Fruit fly (Drosophila melanogaster) whole organism, embryonic: Measurements from ENCODE around the gene CG2145.

Experiments used
- Asciz ChIP-seq: fragments of 200-800 bp; sonication (Bioruptor generic); optimal IDR thresholded peaks from 2 replicates; lab custom pipeline; 2017; ENCODE audit warnings: missing biosample characterization, mild to moderate bottlenecking, missing genetic modification characterization, missing genetic modification reagents
- CG10654 ChIP-seq: fragments of 200-800 bp; sonication (Bioruptor generic); optimal IDR thresholded peaks from 2 replicates; lab custom pipeline; 2016; ENCODE audit warnings: missing biosample characterization, missing genetic modification characterization
- CG11398 ChIP-seq: fragments of 200-800 bp; sonication (Bioruptor generic); optimal IDR thresholded peaks from 2 replicates; lab custom pipeline; 2016; ENCODE audit warnings: missing biosample characterization, missing genetic modification characterization
- CG11456 ChIP-seq: fragments of 200-800 bp; sonication (Bioruptor generic); IDR thresholded peaks from 3 replicates; pipeline ENCODE4 v1.3.6; 2022; ENCODE audit warnings: missing biosample characterization, missing genetic modification characterization
- CG12391 ChIP-seq: fragments of 200-800 bp; sonication (Bioruptor generic); optimal IDR thresholded peaks from 3 replicates; lab custom pipeline; 2018; ENCODE audit warnings: missing biosample characterization, mild to moderate bottlenecking, missing genetic modification characterization, moderate library complexity
- CG15479 ChIP-seq: fragments of 200-800 bp; sonication (Bioruptor generic); optimal IDR thresholded peaks from 3 replicates; lab custom pipeline; 2019; ENCODE audit warnings: missing biosample characterization, mild to moderate bottlenecking, missing genetic modification characterization, moderate library complexity
- CG15514 ChIP-seq: fragments of 200-800 bp; sonication (Bioruptor generic); optimal IDR thresholded peaks from 3 replicates; lab custom pipeline; 2017; ENCODE audit warnings: missing biosample characterization, missing genetic modification characterization, mild to moderate bottlenecking, moderate library complexity, missing genetic modification reagents
- CG1602 ChIP-seq: fragments of 200-800 bp; sonication (Bioruptor generic); optimal IDR thresholded peaks from 3 replicates; lab custom pipeline; 2016; ENCODE audit warnings: missing biosample characterization, missing genetic modification characterization
- CG18599 ChIP-seq: fragments of 200-800 bp; sonication (Bioruptor generic); optimal IDR thresholded peaks from 3 replicates; lab custom pipeline; 2017; ENCODE audit warnings: missing biosample characterization, missing genetic modification characterization, mild to moderate bottlenecking, moderate library complexity, missing genetic modification reagents
- CG31365 ChIP-seq: fragments of 200-800 bp; sonication (Bioruptor generic); optimal IDR thresholded peaks from 2 replicates; lab custom pipeline; 2018; ENCODE audit warnings: missing biosample characterization, mild to moderate bottlenecking, missing genetic modification characterization
- CG33213 ChIP-seq: fragments of 200-800 bp; sonication (Bioruptor generic); optimal IDR thresholded peaks from 3 replicates; lab custom pipeline; 2016; ENCODE audit warnings: missing biosample characterization, missing genetic modification characterization
- CG6791 ChIP-seq: fragments of 200-800 bp; sonication (Bioruptor generic); IDR thresholded peaks from 3 replicates; pipeline ENCODE4 v1.3.6; 2022; ENCODE audit warnings: missing biosample characterization, missing genetic modification characterization; ENCODE audit not compliant: partially characterized antibody
- CG7987 ChIP-seq: fragments of 200-800 bp; sonication (Bioruptor generic); optimal IDR thresholded peaks from 2 replicates; lab custom pipeline; 2018; ENCODE audit warnings: missing biosample characterization, mild to moderate bottlenecking, missing genetic modification characterization, moderate library complexity
- Chrac-16 ChIP-seq: fragments of 200-800 bp; sonication (Bioruptor generic); optimal IDR thresholded peaks from 3 replicates; lab custom pipeline; 2016; ENCODE audit warnings: missing biosample characterization, missing genetic modification characterization
- Dip2 ChIP-seq: fragments of 200-800 bp; sonication (Bioruptor generic); IDR thresholded peaks from 2 replicates; pipeline ENCODE4 v1.3.6; 2022; ENCODE audit warnings: missing biosample characterization, missing genetic modification characterization
- Dref ChIP-seq: fragments of 200-800 bp; sonication (Bioruptor generic); IDR thresholded peaks from 2 replicates; pipeline ENCODE4 v1.3.6; 2022; ENCODE audit warnings: missing biosample characterization, missing genetic modification characterization
- HLH4C ChIP-seq: fragments of 200-800 bp; sonication (Bioruptor generic); IDR thresholded peaks from 3 replicates; pipeline ENCODE4 v1.3.6; 2022; ENCODE audit warnings: missing biosample characterization, missing genetic modification characterization; ENCODE audit not compliant: partially characterized antibody
- Hmx ChIP-seq: fragments of 200-800 bp; sonication (Bioruptor generic); optimal IDR thresholded peaks from 2 replicates; lab custom pipeline; 2016; ENCODE audit warnings: missing biosample characterization, missing genetic modification characterization
- Hr3 ChIP-seq: fragments of 200-800 bp; sonication (Bioruptor generic); optimal IDR thresholded peaks from 3 replicates; lab custom pipeline; 2016; ENCODE audit warnings: missing biosample characterization, missing genetic modification characterization
- Jarid2 ChIP-seq: fragments of 200-800 bp; sonication (Bioruptor generic); optimal IDR thresholded peaks from 3 replicates; lab custom pipeline; 2017; ENCODE audit warnings: mild to moderate bottlenecking, missing biosample characterization, missing genetic modification reagents, missing genetic modification characterization
- Kr ChIP-seq: fragments of 200-800 bp; sonication (Bioruptor generic); optimal IDR thresholded peaks from 2 replicates; lab custom pipeline; 2017; ENCODE audit warnings: missing biosample characterization, mild to moderate bottlenecking, missing genetic modification characterization
- Lim3 ChIP-seq: fragments of 200-800 bp; sonication (Bioruptor generic); IDR thresholded peaks from 2 replicates; pipeline ENCODE4 v1.3.6; 2022; ENCODE audit warnings: missing biosample characterization, missing genetic modification characterization
- Lpt ChIP-seq: fragments of >200 bp; optimal IDR thresholded peaks from 2 replicates; lab custom pipeline; 2018; ENCODE audit warnings: missing biosample characterization, missing genetic modification characterization
- MTF-1 ChIP-seq: fragments of 200-800 bp; sonication (Bioruptor generic); optimal IDR thresholded peaks from 2 replicates; lab custom pipeline; 2018; ENCODE audit warnings: missing biosample characterization, mild to moderate bottlenecking, missing genetic modification characterization, borderline replicate concordance
- Med ChIP-seq: fragments of 200-800 bp; sonication (Bioruptor generic); peaks from one replicate; lab custom pipeline; 2016; ENCODE audit warnings: missing biosample characterization, missing genetic modification characterization, mild to moderate bottlenecking, inconsistent platforms, moderate library complexity
- Mrtf ChIP-seq: fragments of 200-800 bp; sonication (Bioruptor generic); IDR thresholded peaks from 3 replicates; pipeline ENCODE4 v1.3.6; 2022; ENCODE audit warnings: missing biosample characterization, missing genetic modification characterization
- NC2α ChIP-seq: fragments of 200-800 bp; sonication (Bioruptor generic); optimal IDR thresholded peaks from 2 replicates; lab custom pipeline; 2016; ENCODE audit warnings: missing biosample characterization, missing genetic modification characterization
- Oaz ChIP-seq: fragments of 200-800 bp; sonication (Bioruptor generic); IDR thresholded peaks from 2 replicates; pipeline ENCODE4 v1.3.6; 2022; ENCODE audit warnings: missing biosample characterization, missing genetic modification characterization
- Ravus ChIP-seq: fragments of 200-800 bp; sonication (Bioruptor generic); IDR thresholded peaks from 2 replicates; pipeline ENCODE4 v1.3.6; 2022; ENCODE audit warnings: missing biosample characterization, missing genetic modification characterization
- Side ChIP-seq: fragments of 200-800 bp; sonication (Bioruptor generic); optimal IDR thresholded peaks from 2 replicates; lab custom pipeline; 2016; ENCODE audit warnings: missing biosample characterization, missing genetic modification characterization
- Vsx1 ChIP-seq: fragments of 200-800 bp; sonication (Bioruptor generic); optimal IDR thresholded peaks from 2 replicates; lab custom pipeline; 2017; ENCODE audit warnings: missing biosample characterization, mild to moderate bottlenecking, missing genetic modification characterization, missing genetic modification reagents
- ase ChIP-seq: fragments of 200-800 bp; sonication (Bioruptor generic); IDR thresholded peaks from 3 replicates; pipeline ENCODE4 v1.3.6; 2022; ENCODE audit warnings: missing biosample characterization, missing genetic modification characterization
- ato ChIP-seq: fragments of 200-800 bp; sonication (Bioruptor generic); IDR thresholded peaks from 2 replicates; pipeline ENCODE4 v1.3.6; 2022; ENCODE audit warnings: missing biosample characterization, missing genetic modification characterization; ENCODE audit not compliant: partially characterized antibody
- br ChIP-seq: fragments of >200 bp; optimal IDR thresholded peaks from 2 replicates; lab custom pipeline; 2017
- chif ChIP-seq, 2 experiments: fragments of 200-800 bp; sonication (Bioruptor generic); optimal IDR thresholded peaks; 3 replicates each; lab custom pipeline; 2016; ENCODE audit warnings: missing biosample characterization in 2 of 2, missing genetic modification characterization in 2 of 2
- corto ChIP-seq: fragments of 200-800 bp; sonication (Bioruptor generic); optimal IDR thresholded peaks from 2 replicates; lab custom pipeline; 2016; ENCODE audit warnings: missing biosample characterization, mild to moderate bottlenecking, missing genetic modification characterization, moderate library complexity
- dan ChIP-seq: fragments of 200-800 bp; sonication (Bioruptor generic); IDR thresholded peaks from 2 replicates; pipeline ENCODE4 v1.3.6; 2022; ENCODE audit warnings: missing biosample characterization, missing genetic modification characterization
- dimm ChIP-seq: fragments of 200-800 bp; sonication (Bioruptor generic); IDR thresholded peaks from 2 replicates; pipeline ENCODE4 v1.3.6; 2022; ENCODE audit warnings: missing biosample characterization, missing genetic modification characterization
- dmrt11E ChIP-seq: fragments of 200-800 bp; sonication (Bioruptor generic); optimal IDR thresholded peaks from 3 replicates; lab custom pipeline; 2018; ENCODE audit warnings: missing biosample characterization, mild to moderate bottlenecking, missing genetic modification characterization, moderate library complexity
- exex ChIP-seq: fragments of 200-800 bp; sonication (Bioruptor generic); optimal IDR thresholded peaks from 4 replicates; lab custom pipeline; 2018; ENCODE audit warnings: missing biosample characterization, mild to moderate bottlenecking, missing genetic modification characterization, moderate library complexity
- gcm2 ChIP-seq: fragments of 200-800 bp; sonication (Bioruptor generic); optimal IDR thresholded peaks from 2 replicates; lab custom pipeline; 2016; ENCODE audit warnings: missing biosample characterization, missing genetic modification characterization
- grau ChIP-seq: fragments of 200-800 bp; optimal IDR thresholded peaks from 3 replicates; lab custom pipeline; 2019; ENCODE audit warnings: missing biosample characterization, mild to moderate bottlenecking, missing genetic modification characterization, moderate library complexity
- gsb-n ChIP-seq: fragments of 200-800 bp; sonication (Bioruptor generic); optimal IDR thresholded peaks from 3 replicates; lab custom pipeline; 2018; ENCODE audit warnings: missing biosample characterization, mild to moderate bottlenecking, missing genetic modification characterization
- hth ChIP-seq: fragments of >200 bp; optimal IDR thresholded peaks from 2 replicates; lab custom pipeline; 2017; ENCODE audit warnings: inconsistent platforms
- pita ChIP-seq: fragments of 200-800 bp; sonication (Bioruptor generic); optimal IDR thresholded peaks from 2 replicates; lab custom pipeline; 2017; ENCODE audit warnings: missing biosample characterization, mild to moderate bottlenecking, missing genetic modification characterization
- repo ChIP-seq: fragments of 200-800 bp; sonication (Bioruptor generic); optimal IDR thresholded peaks from 2 replicates; lab custom pipeline; 2016; ENCODE audit warnings: missing biosample characterization, missing genetic modification characterization
- run ChIP-seq: fragments of 200-800 bp; sonication (Bioruptor generic); optimal IDR thresholded peaks from 3 replicates; lab custom pipeline; 2018; ENCODE audit warnings: missing biosample characterization, mild to moderate bottlenecking, missing genetic modification characterization
- so ChIP-seq: fragments of 200-800 bp; sonication (Bioruptor generic); IDR thresholded peaks from 3 replicates; pipeline ENCODE4 v1.3.6; 2022; ENCODE audit warnings: missing biosample characterization, missing genetic modification characterization
- tll ChIP-seq, 2 experiments: fragments of 200-800 bp in 1 of 2; fragments of >200 bp in 1 of 2; sonication (Bioruptor generic) in 1 of 2; optimal IDR thresholded peaks; 2 replicates each; lab custom pipeline; 2017 to 2019; ENCODE audit warnings: missing biosample characterization in 2 of 2, missing genetic modification characterization in 2 of 2, mild to moderate bottlenecking in 1 of 2, moderate library complexity in 1 of 2
- wdn ChIP-seq: fragments of 200-800 bp; sonication (Bioruptor generic); IDR thresholded peaks from 2 replicates; pipeline ENCODE4 v1.3.6; 2022; ENCODE audit warnings: missing biosample characterization, missing genetic modification characterization
- z ChIP-seq: fragments of 200-800 bp; sonication (Bioruptor generic); IDR thresholded peaks from 3 replicates; pipeline ENCODE4 v1.3.6; 2022; ENCODE audit warnings: missing biosample characterization, missing genetic modification characterization
- zfh2 ChIP-seq: fragments of 200-800 bp; sonication (Bioruptor generic); optimal IDR thresholded peaks from 2 replicates; lab custom pipeline; 2016; ENCODE audit warnings: missing biosample characterization, missing genetic modification characterization

Gene CG2145

dm6 chrX:10927110-10927509 lies at the start of gene CG2145 (continued):
- TF ChIP-seq Chrac-16, result no peak
- no peak for TF ChIP-seq CG33213 (GFP tag; lab: Kevin White, UChicago)
- TF ChIP-seq corto, result peak; percentile 18
- TF ChIP-seq Hmx (GFP tag; lab: Kevin White, UChicago), result no peak
- TF ChIP-seq Ravus, result no peak
- TF ChIP-seq Jarid2 (GFP tag; lab: Kevin White, UChicago), result no peak
- no peak for TF ChIP-seq Vsx1
- TF ChIP-seq so, result 0 out of 3 replicates have a peak, but pooled peaks have one; percentile 19
- TF ChIP-seq hth, result no peak
- TF ChIP-seq CG10654 (GFP tag; lab: Kevin White, UChicago), result no peak
- TF ChIP-seq CG7987 (GFP tag; lab: Kevin White, UChicago), result no peak
- no peak for TF ChIP-seq Oaz (GFP tag; lab: Robert Waterston, UW)
- TF ChIP-seq dan (GFP tag; lab: Robert Waterston, UW), result no peak
- no peak for TF ChIP-seq exex (tag; lab: Kevin White, UChicago)
- TF ChIP-seq Hr3 (GFP tag; lab: Kevin White, UChicago), result no peak
- no peak for TF ChIP-seq HLH4C
- no peak for TF ChIP-seq dmrt11E (tag; lab: Kevin White, UChicago)
- TF ChIP-seq Lpt, result no peak
- TF ChIP-seq CG1602 (GFP tag; lab: Kevin White, UChicago), result no peak
- no peak for TF ChIP-seq gsb-n
- peak; percentile 13 for TF ChIP-seq CG18599 (GFP tag; lab: Kevin White, UChicago)
- no peak for TF ChIP-seq Kr (GFP tag; lab: Kevin White, UChicago)
- TF ChIP-seq Med (GFP tag; lab: Kevin White, UChicago), result peak; percentile 50
- TF ChIP-seq chif (GFP tag; optimal IDR thresholded peaks at IDR 0.05; lab: Kevin White, UChicago), result no peak
- no peak for TF ChIP-seq z (GFP tag; lab: Robert Waterston, UW)
- TF ChIP-seq Dref, result no peak
- TF ChIP-seq ato (GFP tag; lab: Robert Waterston, UW), result no peak
- TF ChIP-seq CG11456 (GFP tag; lab: Robert Waterston, UW), result no peak
- TF ChIP-seq ase (GFP tag; lab: Robert Waterston, UW), result no peak
- peak; percentile 18 for TF ChIP-seq run (tag; lab: Kevin White, UChicago)
- no peak for TF ChIP-seq Lim3
- no peak for TF ChIP-seq repo
- TF ChIP-seq CG12391 (tag; lab: Kevin White, UChicago), result no peak
- no peak for TF ChIP-seq Asciz (GFP tag; lab: Kevin White, UChicago)
- TF ChIP-seq tll (GFP tag; optimal IDR thresholded peaks at IDR 0.05; lab: Kevin White, UChicago), result no peak
- TF ChIP-seq CG31365 (tag; lab: Kevin White, UChicago), result no peak
- no peak for TF ChIP-seq Dip2
- TF ChIP-seq wdn (GFP tag; lab: Robert Waterston, UW), result no peak
- no peak for TF ChIP-seq dimm (GFP tag; lab: Robert Waterston, UW)
- no peak for TF ChIP-seq Mrtf
- no peak for TF ChIP-seq gcm2 (GFP tag; lab: Kevin White, UChicago)
- no peak for TF ChIP-seq zfh2 (GFP tag; lab: Kevin White, UChicago)
- TF ChIP-seq MTF-1 (GFP tag; lab: Kevin White, UChicago), result no peak
- TF ChIP-seq CG15514, result no peak
- TF ChIP-seq pita (GFP tag; lab: Kevin White, UChicago), result no peak
- no peak for TF ChIP-seq CG6791 (GFP tag; lab: Robert Waterston, UW)
- no peak for TF ChIP-seq CG15479 (GFP tag; lab: Kevin White, UChicago)
- no peak for TF ChIP-seq br (lab: Kevin White, UChicago)
- no peak for TF ChIP-seq CG11398 (GFP tag; lab: Kevin White, UChicago)
- TF ChIP-seq grau (tag; lab: Kevin White, UChicago), result peak; percentile 25
- TF ChIP-seq Side (GFP tag; lab: Kevin White, UChicago), result no peak
- TF ChIP-seq NC2α (GFP tag; lab: Kevin White, UChicago), result no peak
